Worm (Caenorhabditis elegans): ENCODE data around the gene pmp-1.

The pmp-1 gene

ce11 chrII:6835972-6836595 is 47.5 kb downstream of the pmp-1 start:
- TF ChIP-seq lin-15B (tag; optimal IDR thresholded peaks at IDR 0.05) (no peak), mxl-2 (GFP tag; conservative IDR thresholded peaks at IDR 0.05) (no peak), ceh-20 (GFP tag; IDR thresholded peaks at IDR 0.05) (no peak), dve-1 (tag; optimal IDR thresholded peaks at IDR 0.05; ENCODE audit: insufficient read depth) (peak; percentile 52), hlh-11 (tag; optimal IDR thresholded peaks at IDR 0.05) (no peak), dmd-6 (GFP tag; IDR thresholded peaks at IDR 0.05) (no peak), Y48G9A.11 (GFP tag; IDR thresholded peaks at IDR 0.05) (no peak), zfp-2 (tag; optimal IDR thresholded peaks at IDR 0.05) (no peak), mdl-1 (tag; optimal IDR thresholded peaks at IDR 0.05) (no peak), lin-38 (GFP tag; IDR thresholded peaks at IDR 0.05) (no peak), tag-97 (GFP tag; IDR thresholded peaks at IDR 0.05) (no peak), daf-16 (GFP tag; optimal IDR thresholded peaks at IDR 0.05) (peak in 1 of 2 experiments; percentile 31), daf-16 (tag; optimal IDR thresholded peaks at IDR 0.05) (peak; percentile 51), nhr-48 (tag; optimal IDR thresholded peaks at IDR 0.05) (no peak), lin-1 (GFP tag; IDR thresholded peaks at IDR 0.05) (no peak), pha-4 (GFP tag; IDR thresholded peaks at IDR 0.05) (peak; percentile 25; the same call in 1 of the 2 replicates), pha-4 (tag; optimal IDR thresholded peaks at IDR 0.05) (no peak), ztf-7 (tag; optimal IDR thresholded peaks at IDR 0.05) (no peak), nhr-41 (GFP tag; IDR thresholded peaks at IDR 0.05) (no peak), D1046.2 (GFP tag; IDR thresholded peaks at IDR 0.05) (no peak), F44E2.7 (GFP tag; IDR thresholded peaks at IDR 0.05) (no peak), nhr-28 (tag; optimal IDR thresholded peaks at IDR 0.05) (peak; percentile 35), pqm-1 (tag; optimal IDR thresholded peaks at IDR 0.05) (no peak), unc-62 (GFP tag; optimal IDR thresholded peaks at IDR 0.05 in 1 of 2) (peak in 1 of 2 experiments; percentile 83), unc-62 (tag; optimal IDR thresholded peaks at IDR 0.05) (no peak), skn-1 (tag; optimal IDR thresholded peaks at IDR 0.05) (no peak), ceh-44 (GFP tag; IDR thresholded peaks at IDR 0.05) (no peak), dmd-8 (GFP tag; IDR thresholded peaks at IDR 0.05) (no peak), fos-1 (tag; optimal IDR thresholded peaks at IDR 0.05) (no peak), ZK337.2 (GFP tag; IDR thresholded peaks at IDR 0.05) (no peak), nhr-25 (tag; optimal IDR thresholded peaks at IDR 0.05; ENCODE audit: borderline replicate concordance, insufficient read depth) (no peak), lsy-2 (tag; optimal IDR thresholded peaks at IDR 0.05) (peak in 1 of 2 experiments; percentile 19), duxl-1 (tag; optimal IDR thresholded peaks at IDR 0.05; ENCODE audit: poor library complexity) (no peak), ctbp-1 (GFP tag; IDR thresholded peaks at IDR 0.05) (no peak), jun-1 (tag; optimal IDR thresholded peaks at IDR 0.05) (no peak), T20F7.1 (GFP tag; optimal IDR thresholded peaks at IDR 0.05) (no peak), mes-2 (tag; optimal IDR thresholded peaks at IDR 0.05; ENCODE audit: poor library complexity, severe bottlenecking) (peak; percentile 10), mep-1 (tag; optimal IDR thresholded peaks at IDR 0.05) (peak; percentile 17), R02D3.7 (tag; optimal IDR thresholded peaks at IDR 0.05) (no peak), sdz-12 (GFP tag; optimal IDR thresholded peaks at IDR 0.05) (no peak), rbr-2 (tag; optimal IDR thresholded peaks at IDR 0.05) (peak; percentile 25), gei-8 (GFP tag; optimal IDR thresholded peaks at IDR 0.05) (no peak), aha-1 (tag) (peak; percentile 94), nhr-6 (tag; optimal IDR thresholded peaks at IDR 0.05) (peak; percentile 8), hif-1 (tag; optimal IDR thresholded peaks at IDR 0.05) (no peak), php-3 (GFP tag; IDR thresholded peaks at IDR 0.05) (no peak), tra-1 (GFP tag; IDR thresholded peaks at IDR 0.05) (0 out of 2 replicates have a peak, but pooled peaks have one; percentile 3), saeg-2 (GFP tag; IDR thresholded peaks at IDR 0.05) (no peak)

All from whole organism, L4 larva.